Fruit fly (Drosophila melanogaster): ENCODE data around the gene wge.

Gene wge

dm6 chr3R:22727456-22727833, 6.5 kb upstream of the wge start:
- no peak for TF ChIP-seq Met (GFP tag; optimal IDR thresholded peaks at IDR 0.05)
- TF ChIP-seq acj6 (GFP tag; optimal IDR thresholded peaks at IDR 0.05) = no peak
- no peak for TF ChIP-seq fd85E (GFP tag; optimal IDR thresholded peaks at IDR 0.05)
- TF ChIP-seq fd59A (GFP tag; optimal IDR thresholded peaks at IDR 0.05) = no peak
- no peak for TF ChIP-seq Sox102F (GFP tag; optimal IDR thresholded peaks at IDR 0.05)
- no peak for TF ChIP-seq salr (GFP tag; optimal IDR thresholded peaks at IDR 0.05)
- no peak for TF ChIP-seq svp (GFP tag)
- TF ChIP-seq CG32006 (GFP tag; optimal IDR thresholded peaks at IDR 0.05) = no peak
- TF ChIP-seq CG10631 (GFP tag; optimal IDR thresholded peaks at IDR 0.05) = no peak

DNA sequence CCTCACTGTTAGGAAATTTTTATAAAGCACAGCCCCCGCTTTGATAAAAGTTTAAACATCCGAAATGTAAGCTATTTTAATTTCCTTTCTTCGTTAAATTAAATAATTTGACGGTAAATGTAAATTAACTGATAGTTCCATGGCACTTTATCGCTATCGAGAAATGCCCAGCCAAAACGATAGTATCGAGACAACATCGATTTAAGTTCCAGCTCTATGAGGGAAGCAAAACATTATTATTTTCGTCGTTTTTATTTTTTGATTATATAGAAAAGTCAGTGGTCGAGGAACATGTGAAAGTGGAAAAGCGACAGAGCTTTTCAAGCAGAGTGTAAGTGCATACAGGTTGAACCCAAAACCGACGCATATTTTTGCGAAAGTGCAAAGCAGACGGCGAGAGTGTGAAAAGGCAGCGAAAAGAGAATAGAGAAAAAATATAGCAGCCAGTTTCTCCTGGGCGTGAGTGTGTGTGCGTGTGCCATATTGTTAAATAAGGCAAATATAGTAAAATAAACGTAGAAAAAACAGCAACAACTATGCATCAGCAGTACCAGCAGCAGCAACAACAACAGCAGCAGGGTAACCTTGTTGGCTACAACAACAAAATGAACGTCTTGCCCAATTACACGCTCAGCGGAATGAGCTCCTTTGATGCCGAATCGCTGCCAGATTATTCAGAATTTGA, 6.0 kb upstream of the wge start, which contains the start of gene CG45049:
Gene CG45049, plus strand, starts transcription at position 197 of the 685 bp plus-strand sequence.
- TF ChIP-seq lz (GFP tag; optimal IDR thresholded peaks at IDR 0.05) (peak; percentile 26), Hr4 (GFP tag; optimal IDR thresholded peaks at IDR 0.05) (peak; percentile 4), Eip78C (GFP tag) (peak; percentile 35), Hr39 (GFP tag; optimal IDR thresholded peaks at IDR 0.05) (peak; percentile 31), fkh (GFP tag; optimal IDR thresholded peaks at IDR 0.05) (peak; percentile 63), CG16779 (tag; optimal IDR thresholded peaks at IDR 0.05) (peak; percentile 2), CG4318 (GFP tag; optimal IDR thresholded peaks at IDR 0.05) (no peak), Ets21C (GFP tag; optimal IDR thresholded peaks at IDR 0.05) (peak; percentile 9), eg (GFP tag; IDR thresholded peaks at IDR 0.05) (no peak), Met (GFP tag; optimal IDR thresholded peaks at IDR 0.05) (peak; percentile 39), CG10631 (GFP tag; optimal IDR thresholded peaks at IDR 0.05) (peak; percentile 34), ss (GFP tag; optimal IDR thresholded peaks at IDR 0.05) (no peak), CG3919 (GFP tag; optimal IDR thresholded peaks at IDR 0.05) (peak; percentile 13), topi (GFP tag; optimal IDR thresholded peaks at IDR 0.05) (peak; percentile 13)

- peak; percentile 23 for TF ChIP-seq CG8632 (GFP tag; optimal IDR thresholded peaks at IDR 0.05)
- no peak for TF ChIP-seq Hr39 (GFP tag; optimal IDR thresholded peaks at IDR 0.05)
- no peak for TF ChIP-seq CG6808 (GFP tag; optimal IDR thresholded peaks at IDR 0.05)
- peak; percentile 49 for TF ChIP-seq OdsH (GFP tag; optimal IDR thresholded peaks at IDR 0.05)
- TF ChIP-seq CG31627 (GFP tag; optimal IDR thresholded peaks at IDR 0.05) = no peak
- TF ChIP-seq net (GFP tag; optimal IDR thresholded peaks at IDR 0.05) = peak; percentile 50
- TF ChIP-seq Eip75B (GFP tag; optimal IDR thresholded peaks at IDR 0.05) = no peak
- TF ChIP-seq CG7368 (GFP tag; optimal IDR thresholded peaks at IDR 0.05) = no peak
- TF ChIP-seq CG32006 (GFP tag; optimal IDR thresholded peaks at IDR 0.05) = peak; percentile 48
- TF ChIP-seq CG6163 (GFP tag; IDR thresholded peaks at IDR 0.05) = no peak
- peak; percentile 48 for TF ChIP-seq acj6 (GFP tag; optimal IDR thresholded peaks at IDR 0.05)
- TF ChIP-seq CG1621 (tag; optimal IDR thresholded peaks at IDR 0.05) = no peak
- TF ChIP-seq CG10631 (GFP tag; optimal IDR thresholded peaks at IDR 0.05) = no peak
- peak; percentile 15 for TF ChIP-seq CG3032 (tag; optimal IDR thresholded peaks at IDR 0.05)
- TF ChIP-seq Met (GFP tag; optimal IDR thresholded peaks at IDR 0.05) = no peak
- no peak for TF ChIP-seq Sox14 (GFP tag; optimal IDR thresholded peaks at IDR 0.05)
- peak; percentile 37 for TF ChIP-seq Sox15 (GFP tag; optimal IDR thresholded peaks at IDR 0.05)
- TF ChIP-seq CG8319 (GFP tag; optimal IDR thresholded peaks at IDR 0.05) = no peak
- TF ChIP-seq cyc (GFP tag; optimal IDR thresholded peaks at IDR 0.05) = no peak
- TF ChIP-seq CG34406 (GFP tag; optimal IDR thresholded peaks at IDR 0.05) = peak; percentile 12
- TF ChIP-seq CG4318 (GFP tag; optimal IDR thresholded peaks at IDR 0.05) = peak; percentile 20
- no peak for TF ChIP-seq dsx (GFP tag; optimal IDR thresholded peaks at IDR 0.05; ENCODE audit: poor library complexity, severe bottlenecking)
- no peak for TF ChIP-seq CG11902 (GFP tag; optimal IDR thresholded peaks at IDR 0.05)
- TF ChIP-seq CG11294 (GFP tag; IDR thresholded peaks at IDR 0.05) = no peak
- TF ChIP-seq topi (GFP tag; optimal IDR thresholded peaks at IDR 0.05) = no peak
- TF ChIP-seq lz (GFP tag; optimal IDR thresholded peaks at IDR 0.05) = no peak
- TF ChIP-seq fd59A (GFP tag; optimal IDR thresholded peaks at IDR 0.05) = no peak
- peak; percentile 64 for TF ChIP-seq Eip78C (GFP tag)
- no peak for TF ChIP-seq CG16779 (tag; optimal IDR thresholded peaks at IDR 0.05)
- no peak for TF ChIP-seq Lpt (GFP tag; optimal IDR thresholded peaks at IDR 0.05)
- no peak for TF ChIP-seq CG3919 (GFP tag; optimal IDR thresholded peaks at IDR 0.05)
- TF ChIP-seq ss (GFP tag; optimal IDR thresholded peaks at IDR 0.05) = no peak
- no peak for TF ChIP-seq CG6792 (GFP tag; optimal IDR thresholded peaks at IDR 0.05)
- TF ChIP-seq esn (GFP tag; optimal IDR thresholded peaks at IDR 0.05) = peak; percentile 28
- TF ChIP-seq CG6276 (GFP tag; optimal IDR thresholded peaks at IDR 0.05) = no peak
- peak; percentile 26 for TF ChIP-seq fkh (GFP tag; optimal IDR thresholded peaks at IDR 0.05)
- no peak for TF ChIP-seq fd85E (GFP tag; optimal IDR thresholded peaks at IDR 0.05)
Observed at dm6 chr3R:22726031-22726770, 5.3 kb upstream of the wge start, which contains the start of gene RNF220. Gene RNF220, minus strand, starts transcription at chr3R:22726414.

Measured in whole organism, prepupa.